Worm (Caenorhabditis elegans) whole organism, young adult: ENCODE measurements around the gene Y53G8AM.8.
A peak's percentile ranks its signal among the peaks of the same experiment; 100 is the strongest.

Experiments
- D2030.7 ChIP-seq: fragments of 200-800 bp; sonication (Bioruptor generic); IDR thresholded peaks from 2 replicates; pipeline ENCODE4 v1.3.6; 2022; ENCODE audit warnings: missing genetic modification reagents, missing genetic modification characterization, missing compliant biosample characterization
- F10E7.11 ChIP-seq: sonication (generic microtip); optimal IDR thresholded peaks from 2 replicates; lab custom pipeline; 2017; ENCODE audit warnings: mild to moderate bottlenecking, missing genetic modification characterization, moderate library complexity, missing compliant biosample characterization
- F23B12.7 ChIP-seq: sonication (generic microtip); optimal IDR thresholded peaks from 2 replicates; lab custom pipeline; 2017; ENCODE audit warnings: missing genetic modification characterization, mild to moderate bottlenecking, missing compliant biosample characterization, antibody characterized with exemption, moderate library complexity; ENCODE audit not compliant: insufficient read depth
- F37B4.10 ChIP-seq: fragments of 200-800 bp; sonication (Bioruptor generic); IDR thresholded peaks from 2 replicates; pipeline ENCODE4 v1.3.6; 2022; ENCODE audit warnings: missing genetic modification characterization, missing compliant biosample characterization
- F49E8.2 ChIP-seq: sonication (generic microtip); optimal IDR thresholded peaks from 3 replicates; lab custom pipeline; 2017; ENCODE audit warnings: missing genetic modification characterization, mild to moderate bottlenecking, missing compliant biosample characterization, antibody characterized with exemption, moderate library complexity; ENCODE audit not compliant: insufficient read depth
- F57C9.4 ChIP-seq: sonication (generic microtip); optimal IDR thresholded peaks from 2 replicates; lab custom pipeline; 2017; ENCODE audit warnings: mild to moderate bottlenecking, missing genetic modification characterization, missing compliant biosample characterization
- K12H6.12 ChIP-seq: fragments of 200-800 bp; sonication (Bioruptor generic); optimal IDR thresholded peaks from 2 replicates; lab custom pipeline; 2018; ENCODE audit warnings: mild to moderate bottlenecking, missing genetic modification characterization, missing compliant biosample characterization
- aptf-3 ChIP-seq: fragments of 200-800 bp; sonication (Bioruptor generic); IDR thresholded peaks from 2 replicates; pipeline ENCODE4 v1.3.6; 2022; ENCODE audit warnings: missing genetic modification characterization, missing compliant biosample characterization
- attf-5 ChIP-seq: fragments of 200-800 bp; sonication (Bioruptor generic); optimal IDR thresholded peaks from 2 replicates; lab custom pipeline; 2018; ENCODE audit warnings: mild to moderate bottlenecking, missing genetic modification characterization, missing compliant biosample characterization
- bed-2 ChIP-seq: fragments of 200-800 bp; sonication (Bioruptor generic); IDR thresholded peaks from 2 replicates; pipeline ENCODE4 v1.3.6; 2022; ENCODE audit warnings: missing genetic modification reagents, missing genetic modification characterization, missing compliant biosample characterization
- cebp-1 ChIP-seq, 2 experiments: fragments of 200-800 bp in 1 of 2; sonication (Bioruptor generic) in 1 of 2; sonication (generic microtip) in 1 of 2; IDR thresholded peaks in 1 of 2; optimal IDR thresholded peaks in 1 of 2; 2 replicates each; pipeline versions ENCODE4 v1.3.6 to Lab custom; 2017 to 2022; ENCODE audit warnings: missing compliant biosample characterization in 2 of 2, missing genetic modification characterization in 2 of 2, mild to moderate bottlenecking in 1 of 2, missing genetic modification reagents in 1 of 2, moderate library complexity in 1 of 2
- ceh-27 ChIP-seq: fragments of 200-800 bp; sonication (Bioruptor generic); optimal IDR thresholded peaks from 2 replicates; lab custom pipeline; 2018; ENCODE audit warnings: mild to moderate bottlenecking, missing genetic modification characterization, moderate library complexity, missing compliant biosample characterization
- ceh-40 ChIP-seq: fragments of 200-800 bp; sonication (Bioruptor generic); IDR thresholded peaks from 2 replicates; pipeline ENCODE4 v1.3.6; 2022; ENCODE audit warnings: missing genetic modification characterization, missing compliant biosample characterization
- efl-1 ChIP-seq: fragments of 150-350 bp; optimal IDR thresholded peaks from 2 replicates; lab custom pipeline; 2014; ENCODE audit warnings: missing biosample characterization, missing genetic modification reagents, missing genetic modification characterization
- ets-4 ChIP-seq: fragments of 200-800 bp; sonication (Bioruptor generic); optimal IDR thresholded peaks from 2 replicates; lab custom pipeline; 2018; ENCODE audit warnings: mild to moderate bottlenecking, missing genetic modification characterization, missing compliant biosample characterization
- hlh-12 ChIP-seq: sonication (generic microtip); optimal IDR thresholded peaks from 2 replicates; lab custom pipeline; 2016; ENCODE audit warnings: missing genetic modification characterization, missing compliant biosample characterization
- hlh-26 ChIP-seq: fragments of 200-800 bp; sonication (Bioruptor generic); conservative IDR thresholded peaks from 2 replicates; pipeline ENCODE4 v1.3.6; 2022; ENCODE audit warnings: missing genetic modification reagents, missing genetic modification characterization, missing compliant biosample characterization
- hmg-1.2 ChIP-seq: fragments of 200-800 bp; sonication (Bioruptor generic); IDR thresholded peaks from 2 replicates; pipeline ENCODE4 v1.3.6; 2022; ENCODE audit warnings: missing genetic modification reagents, missing genetic modification characterization, missing compliant biosample characterization
- lin-26 ChIP-seq: fragments of 200-800 bp; sonication (Bioruptor generic); IDR thresholded peaks from 2 replicates; pipeline ENCODE4 v1.3.6; 2022; ENCODE audit warnings: missing genetic modification reagents, missing genetic modification characterization, missing compliant biosample characterization
- lin-54 ChIP-seq: fragments of 200-800 bp; sonication (Bioruptor generic); optimal IDR thresholded peaks from 2 replicates; lab custom pipeline; 2018; ENCODE audit warnings: mild to moderate bottlenecking, missing genetic modification characterization, missing compliant biosample characterization
- lir-1 ChIP-seq: fragments of 200-800 bp; sonication (Bioruptor generic); conservative IDR thresholded peaks from 2 replicates; pipeline ENCODE4 v1.3.6; 2022; ENCODE audit warnings: missing genetic modification reagents, missing genetic modification characterization, missing compliant biosample characterization
- lsl-1 ChIP-seq: fragments of 200-800 bp; sonication (Bioruptor generic); optimal IDR thresholded peaks from 2 replicates; lab custom pipeline; 2018; ENCODE audit warnings: mild to moderate bottlenecking, missing genetic modification characterization, moderate library complexity, missing compliant biosample characterization
- madf-10 ChIP-seq: sonication (generic microtip); optimal IDR thresholded peaks from 2 replicates; lab custom pipeline; 2016; ENCODE audit warnings: mild to moderate bottlenecking, missing genetic modification characterization, missing compliant biosample characterization
- madf-8 ChIP-seq: fragments of 200-800 bp; sonication (Bioruptor generic); conservative IDR thresholded peaks from 2 replicates; pipeline ENCODE4 v1.3.6; 2022; ENCODE audit warnings: missing genetic modification reagents, missing genetic modification characterization, missing compliant biosample characterization
- mcd-1 ChIP-seq: fragments of 200-800 bp; sonication (Bioruptor generic); IDR thresholded peaks from 2 replicates; pipeline ENCODE4 v1.3.6; 2022; ENCODE audit warnings: missing genetic modification reagents, missing genetic modification characterization, missing compliant biosample characterization
- nfyb-1 ChIP-seq: fragments of 200-800 bp; sonication (Bioruptor generic); IDR thresholded peaks from 2 replicates; pipeline ENCODE4 v1.3.6; 2022; ENCODE audit warnings: missing genetic modification reagents, missing genetic modification characterization, missing compliant biosample characterization
- nhr-80 ChIP-seq: sonication (generic microtip); optimal IDR thresholded peaks from 2 replicates; lab custom pipeline; 2016; ENCODE audit warnings: missing genetic modification characterization, missing compliant biosample characterization
- pbrm-1 ChIP-seq: fragments of 200-800 bp; sonication (Bioruptor generic); IDR thresholded peaks from 2 replicates; pipeline ENCODE4 v1.3.6; 2022; ENCODE audit warnings: missing genetic modification reagents, missing genetic modification characterization, missing compliant biosample characterization
- somi-1 ChIP-seq: fragments of 200-800 bp; sonication (Bioruptor generic); optimal IDR thresholded peaks from 2 replicates; lab custom pipeline; 2018; ENCODE audit warnings: mild to moderate bottlenecking, missing genetic modification characterization, missing compliant biosample characterization
- unc-62 ChIP-seq: fragments of 150-350 bp; optimal IDR thresholded peaks from 2 replicates; lab custom pipeline; 2014; ENCODE audit warnings: missing biosample characterization, missing genetic modification reagents, missing genetic modification characterization
- ztf-25 ChIP-seq: fragments of 200-800 bp; sonication (Bioruptor generic); IDR thresholded peaks from 2 replicates; pipeline ENCODE4 v1.3.6; 2022; ENCODE audit warnings: missing genetic modification reagents, missing genetic modification characterization, missing compliant biosample characterization
- ztf-3 ChIP-seq: fragments of 200-800 bp; sonication (Bioruptor generic); optimal IDR thresholded peaks from 2 replicates; lab custom pipeline; 2018; ENCODE audit warnings: mild to moderate bottlenecking, missing genetic modification characterization, missing compliant biosample characterization

The Y53G8AM.8 gene

DNA sequence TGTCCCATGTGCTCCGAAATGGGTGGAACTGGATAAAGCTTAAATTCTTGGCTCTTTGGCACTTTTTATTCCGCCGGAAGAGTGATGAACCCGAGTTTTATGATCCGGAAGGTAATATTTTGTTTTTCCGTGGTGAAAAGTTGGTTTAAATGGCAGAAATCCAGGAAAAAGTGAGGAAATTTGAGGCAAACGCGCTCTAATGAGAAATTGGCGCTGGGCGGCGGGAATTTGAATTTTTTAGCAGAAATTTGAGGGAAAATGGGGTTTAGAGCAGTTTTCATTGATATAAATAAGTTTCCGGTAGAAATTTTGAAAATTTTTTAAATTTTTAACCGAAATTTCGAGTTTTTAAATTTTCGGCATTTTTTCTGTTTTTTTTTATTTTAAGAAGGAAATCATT is 33.1 kb upstream of the Y53G8AM.8 start:
- TF ChIP-seq hlh-26 (GFP tag; lab: Robert Waterston, UW) (no peak), ztf-3 (GFP tag; lab: Kevin White, UChicago) (no peak), efl-1 (GFP tag; lab: Kevin White, UChicago) (peak; percentile 40), ceh-40 (GFP tag; lab: Robert Waterston, UW) (no peak), mcd-1 (GFP tag; lab: Robert Waterston, UW) (peak; percentile 63), lin-54 (GFP tag; lab: Kevin White, UChicago) (peak; percentile 49)

DNA sequence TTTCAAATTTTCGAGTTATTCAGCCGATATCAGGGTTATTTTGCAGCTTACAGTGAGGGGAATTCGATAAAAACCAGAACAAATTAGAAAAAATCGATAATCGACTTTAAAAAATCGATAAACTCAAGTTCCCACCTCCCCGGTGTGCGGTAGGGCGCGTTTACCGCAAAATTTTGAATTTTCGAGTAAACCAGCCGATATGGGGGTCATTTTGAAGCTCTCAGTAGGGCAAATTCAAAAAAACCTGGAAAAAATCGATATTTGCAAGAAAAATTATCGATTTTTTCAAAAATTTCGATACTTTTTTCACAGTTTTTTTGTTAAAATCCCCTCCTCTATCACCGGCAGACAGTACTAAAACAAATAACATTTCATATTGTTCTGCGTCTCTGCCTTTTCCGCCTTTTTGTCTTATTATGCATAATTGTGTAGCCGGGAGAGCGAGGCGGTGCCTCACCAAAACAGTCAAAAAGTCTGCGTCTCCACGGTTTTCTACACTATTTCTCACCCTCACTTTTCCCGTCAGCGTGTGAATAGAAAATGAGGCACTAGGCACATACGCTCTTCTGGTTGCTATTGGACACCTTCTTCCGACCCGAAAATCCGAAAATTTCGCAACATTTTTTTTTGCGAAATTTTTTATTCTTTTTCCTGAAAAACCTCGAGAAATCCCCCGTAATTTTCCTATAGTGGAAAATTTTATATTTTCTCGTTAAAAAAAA is 32.5 kb upstream of the Y53G8AM.8 start, which contains the start of gene ral-1:
Gene ral-1, plus strand, starts transcription at position 435 of the 722 bp plus-strand sequence.
- TF ChIP-seq hmg-1.2 (GFP tag; lab: Robert Waterston, UW), result peak; percentile 88
- no peak for TF ChIP-seq D2030.7
- TF ChIP-seq cebp-1 (GFP tag; IDR thresholded peaks at IDR 0.05; lab: Robert Waterston, UW), result no peak; the same call in 1 of the 2 replicates
- TF ChIP-seq cebp-1 (tag; optimal IDR thresholded peaks at IDR 0.05; lab: Kevin White, UChicago), result peak; percentile 89

DNA sequence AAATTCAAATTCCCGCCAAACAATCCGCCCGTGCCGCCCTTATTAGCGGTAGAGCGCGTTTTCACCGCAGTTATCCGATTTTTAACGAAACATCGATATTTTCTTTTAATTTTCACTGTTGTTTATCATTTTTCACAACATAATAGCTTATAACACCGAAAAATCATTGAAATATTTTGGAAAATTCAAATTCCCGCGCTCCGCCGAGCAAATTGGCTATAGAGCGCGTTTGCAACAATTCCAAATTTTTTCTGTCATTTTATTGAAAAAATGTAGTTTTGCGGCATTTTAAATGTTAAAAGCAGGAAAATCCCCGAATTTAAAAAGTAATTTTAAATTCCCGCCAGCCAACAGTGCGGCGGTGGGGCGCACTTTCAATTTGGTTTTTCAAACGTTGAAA is 31.2 kb upstream of the Y53G8AM.8 start:
- TF ChIP-seq lsl-1 (GFP tag; lab: Kevin White, UChicago) (peak; percentile 12), efl-1 (GFP tag; lab: Kevin White, UChicago) (peak; percentile 25), F23B12.7 (tag; lab: Kevin White, UChicago) (no peak), lin-54 (GFP tag; lab: Kevin White, UChicago) (peak; percentile 48), ceh-27 (GFP tag; lab: Kevin White, UChicago) (no peak), mcd-1 (GFP tag; lab: Robert Waterston, UW) (peak; percentile 57), madf-8 (GFP tag; lab: Robert Waterston, UW) (0 out of 2 replicates have a peak, but pooled peaks have one; percentile 11), madf-10 (tag; lab: Kevin White, UChicago) (no peak)

DNA sequence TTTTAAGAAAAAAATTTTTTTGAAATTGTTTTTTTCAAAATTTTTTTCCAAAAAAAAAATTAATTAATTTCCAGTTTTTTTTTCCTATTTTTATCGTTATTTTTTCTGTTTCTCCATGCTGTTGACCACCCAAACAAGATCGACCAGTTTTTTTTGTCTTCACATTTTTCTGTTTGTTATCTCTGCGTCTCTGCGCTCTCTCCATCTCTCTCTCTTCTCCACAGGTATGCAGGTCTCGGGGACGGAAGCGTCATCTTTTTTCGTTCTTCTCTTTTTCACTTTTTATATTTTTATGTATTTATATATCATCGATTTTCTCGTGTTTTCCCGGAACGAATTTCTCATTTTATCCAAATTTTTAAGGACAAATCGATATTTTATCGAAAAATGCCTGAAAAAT is 30.4 kb upstream of the Y53G8AM.8 start:
- no peak for TF ChIP-seq F10E7.11 (tag; lab: Kevin White, UChicago)
- TF ChIP-seq hmg-1.2 (GFP tag; lab: Robert Waterston, UW), result peak; percentile 49; the same call in 1 of the 2 replicates
- no peak for TF ChIP-seq hlh-12 (tag; lab: Kevin White, UChicago)

DNA sequence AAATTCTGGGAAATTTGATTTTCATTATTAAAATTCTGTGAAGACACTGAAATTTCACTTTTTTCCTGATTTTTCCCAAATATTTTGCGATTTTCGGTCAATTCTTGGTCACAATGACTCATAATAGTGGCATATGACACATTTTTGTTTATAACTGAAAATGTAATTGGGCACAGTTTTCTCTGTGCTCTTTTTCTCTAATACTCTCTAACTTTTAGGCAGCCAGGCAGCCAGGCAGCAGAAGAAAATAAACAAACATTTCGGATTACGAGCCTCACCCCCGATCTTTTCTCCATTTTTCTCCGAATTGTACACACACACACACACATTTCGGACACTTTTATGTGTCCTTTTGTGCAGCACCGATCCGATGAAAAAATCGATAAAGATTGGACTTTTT is 28.9 kb upstream of the Y53G8AM.8 start:
- no peak for TF ChIP-seq lir-1
- TF ChIP-seq cebp-1 (GFP tag; IDR thresholded peaks at IDR 0.05; lab: Robert Waterston, UW), result no peak
- TF ChIP-seq cebp-1 (tag; optimal IDR thresholded peaks at IDR 0.05; lab: Kevin White, UChicago), result peak; percentile 11
- peak; percentile 35 for TF ChIP-seq attf-5 (GFP tag; lab: Kevin White, UChicago)

DNA sequence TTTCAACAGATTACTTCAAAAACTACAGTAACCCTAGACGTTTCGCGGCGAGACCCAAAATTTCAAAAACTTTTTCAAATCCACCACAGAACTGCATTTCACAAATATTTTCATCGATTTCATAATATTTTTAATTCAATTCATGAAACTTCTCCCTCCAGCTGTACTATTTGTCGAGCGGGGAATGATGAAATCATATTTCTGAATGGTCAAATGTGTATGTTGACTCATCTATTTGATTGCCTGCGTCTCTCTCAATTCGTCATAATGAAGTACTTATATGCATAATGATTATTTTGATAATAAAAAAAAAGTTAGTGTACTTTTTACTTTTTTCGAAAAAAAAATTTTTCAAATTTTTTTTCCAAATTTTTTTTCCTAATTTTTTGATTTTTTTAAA is 27.8 kb upstream of the Y53G8AM.8 start:
- TF ChIP-seq nfyb-1 (GFP tag; lab: Robert Waterston, UW), result no peak
- peak; percentile 28 for TF ChIP-seq unc-62 (GFP tag; lab: Kevin White, UChicago)
- TF ChIP-seq cebp-1 (GFP tag; IDR thresholded peaks at IDR 0.05; lab: Robert Waterston, UW), result peak; percentile 86
- peak; percentile 95 for TF ChIP-seq cebp-1 (tag; optimal IDR thresholded peaks at IDR 0.05; lab: Kevin White, UChicago)

DNA sequence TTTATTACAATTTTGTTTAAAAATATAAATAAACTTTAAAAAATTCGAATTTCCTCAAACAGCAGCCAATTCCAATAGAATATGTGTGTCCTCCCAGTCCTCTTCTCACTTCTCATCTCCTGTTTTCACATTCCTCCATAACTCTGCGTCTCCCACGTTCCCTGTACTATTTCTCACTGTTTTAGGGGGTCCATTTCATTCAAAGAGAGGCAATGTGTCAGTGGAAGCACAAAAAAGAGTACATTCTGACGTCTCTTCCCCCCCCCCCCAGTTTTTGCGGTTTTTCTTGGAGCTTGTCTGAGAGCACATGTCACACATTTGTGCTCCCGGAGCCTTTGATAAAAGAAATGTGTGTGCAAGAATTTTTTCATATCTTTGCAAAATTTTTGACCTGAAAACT is 26.0 kb upstream of the Y53G8AM.8 start:
- TF ChIP-seq hmg-1.2 (GFP tag; lab: Robert Waterston, UW), result peak; percentile 76
- no peak for TF ChIP-seq cebp-1 (GFP tag; IDR thresholded peaks at IDR 0.05; lab: Robert Waterston, UW)
- peak; percentile 2 for TF ChIP-seq cebp-1 (tag; optimal IDR thresholded peaks at IDR 0.05; lab: Kevin White, UChicago)
- TF ChIP-seq F57C9.4 (tag; lab: Kevin White, UChicago), result no peak

ce11 chrIII:3297151-3297550 is 18.6 kb upstream of the Y53G8AM.8 start, which contains the start of gene Y53G8AR.5:
Gene Y53G8AR.5, plus strand, starts transcription at chrIII:3297451.
- no peak for TF ChIP-seq attf-5 (GFP tag; lab: Kevin White, UChicago)
- no peak for TF ChIP-seq ztf-25 (GFP tag; lab: Robert Waterston, UW)
- no peak for TF ChIP-seq hlh-26 (GFP tag; lab: Robert Waterston, UW)
- TF ChIP-seq aptf-3, result no peak
- TF ChIP-seq lin-26, result no peak
- no peak for TF ChIP-seq ets-4 (GFP tag; lab: Kevin White, UChicago)
- TF ChIP-seq F49E8.2 (tag; lab: Kevin White, UChicago), result no peak
- TF ChIP-seq nhr-80 (tag; lab: Kevin White, UChicago), result no peak
- no peak for TF ChIP-seq pbrm-1 (GFP tag; lab: Robert Waterston, UW)
- TF ChIP-seq ceh-27 (GFP tag; lab: Kevin White, UChicago), result no peak
- no peak for TF ChIP-seq F37B4.10
- TF ChIP-seq bed-2, result no peak
- TF ChIP-seq K12H6.12 (tag; lab: Kevin White, UChicago), result no peak
- TF ChIP-seq somi-1 (GFP tag; lab: Kevin White, UChicago), result no peak
